Worm (Caenorhabditis elegans) whole organism, mixed stage, embryonic: ENCODE data around the gene pqn-31.

Experiments used
- M03D4.4 ChIP-seq: sonication (generic microtip); optimal IDR thresholded peaks from 2 replicates; lab custom pipeline; 2017; ENCODE audit warnings: mild to moderate bottlenecking, missing genetic modification characterization, missing compliant biosample characterization
- bed-3 ChIP-seq: fragments of 200-800 bp; sonication (Bioruptor generic); optimal IDR thresholded peaks from 3 replicates; lab custom pipeline; 2018; ENCODE audit warnings: mild to moderate bottlenecking, missing genetic modification characterization, moderate library complexity, missing compliant biosample characterization
- ceh-43 ChIP-seq: fragments of 200-800 bp; sonication (Bioruptor generic); optimal IDR thresholded peaks from 2 replicates; lab custom pipeline; 2018; ENCODE audit warnings: mild to moderate bottlenecking, missing genetic modification characterization, moderate library complexity, missing compliant biosample characterization
- ceh-83 ChIP-seq: fragments of 200-800 bp; sonication (Bioruptor generic); optimal IDR thresholded peaks from 2 replicates; lab custom pipeline; 2018; ENCODE audit warnings: mild to moderate bottlenecking, missing genetic modification characterization, missing compliant biosample characterization
- ces-1 ChIP-seq: fragments of 150-350 bp; optimal IDR thresholded peaks from 2 replicates; lab custom pipeline; 2014; ENCODE audit warnings: missing biosample characterization, missing genetic modification reagents, missing genetic modification characterization
- cnd-1 ChIP-seq: fragments of 200-800 bp; sonication (Bioruptor generic); optimal IDR thresholded peaks from 2 replicates; lab custom pipeline; 2018; ENCODE audit warnings: mild to moderate bottlenecking, missing genetic modification characterization, missing compliant biosample characterization
- elt-3 ChIP-seq: fragments of 150-350 bp; optimal IDR thresholded peaks from 2 replicates; lab custom pipeline; 2014; ENCODE audit warnings: missing biosample characterization, missing genetic modification characterization
- flh-1 ChIP-seq: fragments of 200-800 bp; sonication (Bioruptor generic); optimal IDR thresholded peaks from 2 replicates; lab custom pipeline; 2018; ENCODE audit warnings: mild to moderate bottlenecking, missing genetic modification characterization, moderate library complexity, missing compliant biosample characterization
- lin-32 ChIP-seq: fragments of 200-800 bp; sonication (Bioruptor generic); optimal IDR thresholded peaks from 2 replicates; lab custom pipeline; 2018; ENCODE audit warnings: mild to moderate bottlenecking, missing genetic modification characterization, missing compliant biosample characterization
- mls-2 ChIP-seq: sonication (generic microtip); optimal IDR thresholded peaks from 2 replicates; lab custom pipeline; 2016; ENCODE audit warnings: mild to moderate bottlenecking, missing genetic modification characterization, moderate library complexity, missing compliant biosample characterization
- nhr-2 ChIP-seq: fragments of 150-350 bp; optimal IDR thresholded peaks from 2 replicates; lab custom pipeline; 2014; ENCODE audit warnings: missing biosample characterization, missing genetic modification characterization
- unc-39 ChIP-seq: fragments of 150-350 bp; optimal IDR thresholded peaks from 2 replicates; lab custom pipeline; 2014; ENCODE audit warnings: missing biosample characterization, missing genetic modification characterization
- unc-62 ChIP-seq: fragments of 150-350 bp; optimal IDR thresholded peaks from 2 replicates; lab custom pipeline; 2014; ENCODE audit warnings: missing biosample characterization, missing genetic modification reagents, missing genetic modification characterization
- zip-8 ChIP-seq: fragments of 150-350 bp; optimal IDR thresholded peaks from 2 replicates; lab custom pipeline; 2014; ENCODE audit warnings: missing biosample characterization, missing genetic modification characterization
- ztf-11 ChIP-seq: fragments of 150-350 bp; optimal IDR thresholded peaks from 2 replicates; lab custom pipeline; 2014; ENCODE audit warnings: missing biosample characterization, missing genetic modification characterization

The pqn-31 gene

DNA sequence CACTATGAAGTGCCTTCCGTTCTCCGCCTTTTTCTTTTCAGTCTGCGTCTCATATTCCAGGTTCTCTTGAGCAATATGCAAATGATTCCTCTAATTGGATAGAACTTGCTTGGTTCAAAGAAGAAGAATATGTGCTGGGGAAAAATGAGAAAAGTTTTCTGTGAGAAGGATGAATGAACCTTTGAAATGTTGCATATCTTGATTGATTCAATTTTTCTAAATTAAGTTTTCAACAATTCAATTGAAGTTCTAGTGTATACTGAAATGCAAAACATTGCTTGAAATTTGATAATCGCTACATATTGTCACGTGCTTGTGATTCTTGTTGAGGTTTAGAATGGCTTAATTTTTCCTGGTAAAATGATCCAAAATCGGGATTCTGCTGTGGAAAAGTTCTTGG is 48.2 kb downstream of the pqn-31 start:
- TF ChIP-seq flh-1 (GFP tag; lab: Kevin White, UChicago) = no peak
- peak; percentile 86 for TF ChIP-seq ces-1 (GFP tag; lab: Kevin White, UChicago)
- no peak for TF ChIP-seq elt-3

DNA sequence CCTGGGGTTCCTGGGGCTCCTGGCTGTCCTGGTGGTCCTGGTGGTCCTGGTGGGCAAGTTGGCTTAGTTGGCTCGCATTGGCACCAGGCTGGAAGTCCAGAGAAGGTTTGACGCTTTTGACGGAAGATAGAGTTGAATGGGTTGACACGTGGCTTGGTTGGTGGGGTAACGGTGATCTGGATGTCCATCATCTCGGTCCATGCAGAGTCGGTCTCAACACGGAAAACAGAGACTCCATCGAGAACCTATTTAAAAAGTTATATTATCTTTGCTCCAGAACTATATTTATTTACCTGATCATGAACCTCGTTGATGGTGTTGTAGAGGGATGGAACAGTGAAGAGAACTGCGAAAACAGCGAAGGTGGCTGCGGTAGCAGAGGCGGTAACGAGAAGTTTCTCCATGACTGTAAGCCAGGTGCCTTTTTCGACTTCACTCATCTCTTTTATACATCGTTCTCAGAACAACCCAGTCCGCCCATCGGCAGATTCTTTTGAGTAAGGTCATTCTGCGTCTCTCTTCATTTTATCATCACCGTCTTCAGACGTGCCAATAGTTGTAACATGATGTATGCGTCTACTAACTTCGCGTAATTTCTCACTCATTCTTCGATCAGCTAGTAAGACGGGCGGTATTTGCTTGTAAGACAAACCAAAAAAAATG is 51.0 kb downstream of the pqn-31 start, which contains the start of gene col-144:
Gene col-144, minus strand, starts transcription at position 419 of the 663 bp plus-strand sequence.
- TF ChIP-seq unc-39 (tag; lab: Kevin White, UChicago) (no peak), elt-3 (no peak), ztf-11 (no peak), ceh-43 (GFP tag; lab: Kevin White, UChicago) (no peak), cnd-1 (tag; lab: Kevin White, UChicago) (no peak), mls-2 (tag; lab: Kevin White, UChicago) (no peak), ceh-83 (GFP tag; lab: Kevin White, UChicago) (no peak), bed-3 (no peak), lin-32 (GFP tag; lab: Kevin White, UChicago) (no peak), ces-1 (GFP tag; lab: Kevin White, UChicago) (no peak), nhr-2 (tag; lab: Kevin White, UChicago) (no peak), M03D4.4 (tag; lab: Kevin White, UChicago) (no peak), zip-8 (tag; lab: Kevin White, UChicago) (no peak), unc-62 (GFP tag; lab: Kevin White, UChicago) (no peak)
